Worm (Caenorhabditis elegans): ENCODE data around the gene cls-2.
"Not testable (repeated sequence)": the region's sequence is repeated elsewhere in the genome, so short reads cannot be mapped to it uniquely, and the experiment has no call there.

The cls-2 gene

ce11 chrIII:9054414-9055147 lies at the start of gene cls-2:
cls-2 (plus strand) TSS chrIII:9055048.
- TF ChIP-seq hlh-13 (GFP tag; optimal IDR thresholded peaks at IDR 0.05) = no peak
- TF ChIP-seq Y22D7AL.16 (tag; optimal IDR thresholded peaks at IDR 0.05) = no peak
- no peak for TF ChIP-seq elt-4 (tag; optimal IDR thresholded peaks at IDR 0.05)
- peak; percentile 8 for TF ChIP-seq unc-42 (tag; optimal IDR thresholded peaks at IDR 0.05)
- TF ChIP-seq fkh-10 (GFP tag; optimal IDR thresholded peaks at IDR 0.05) = no peak
- TF ChIP-seq sdc-2 (tag; optimal IDR thresholded peaks at IDR 0.05) = no peak
- no peak for TF ChIP-seq elt-2 (tag; optimal IDR thresholded peaks at IDR 0.05)
- TF ChIP-seq ceh-9 (tag; optimal IDR thresholded peaks at IDR 0.05) = no peak

- TF ChIP-seq che-1, pros-1, F13H6.1 (tag; optimal IDR thresholded peaks at IDR 0.05): not testable (repeated sequence)
Measured at ce11 chrIII:9005905-9006372, 48.9 kb upstream of the cls-2 start, which contains the start of gene rab-6.1. rab-6.1 (minus strand) TSS chrIII:9005955.

ce11 chrIII:9007183-9007582 lies 47.7 kb upstream of the cls-2 start:
- TF ChIP-seq unc-55 (GFP tag; optimal IDR thresholded peaks at IDR 0.05) (peak; percentile 85), ceh-18 (tag; optimal IDR thresholded peaks at IDR 0.05) (peak; percentile 25), nfya-1 (tag; optimal IDR thresholded peaks at IDR 0.05) (no peak), syd-9 (tag; optimal IDR thresholded peaks at IDR 0.05) (peak; percentile 87), elt-2 (tag; optimal IDR thresholded peaks at IDR 0.05) (peak; percentile 39), T23F11.4 (GFP tag; optimal IDR thresholded peaks at IDR 0.05) (peak; percentile 28), dve-1 (tag; optimal IDR thresholded peaks at IDR 0.05) (peak; percentile 8), ref-2 (tag; optimal IDR thresholded peaks at IDR 0.05) (peak; percentile 15), tbx-2 (tag; optimal IDR thresholded peaks at IDR 0.05) (peak; percentile 46), fax-1 (tag; optimal IDR thresholded peaks at IDR 0.05) (no peak), pha-4 (tag; optimal IDR thresholded peaks at IDR 0.05) (no peak)

- peak; percentile 59 for TF ChIP-seq unc-55 (GFP tag; optimal IDR thresholded peaks at IDR 0.05)
- TF ChIP-seq mec-3 (tag; optimal IDR thresholded peaks at IDR 0.05; ENCODE audit: borderline replicate concordance) = no peak
- no peak for TF ChIP-seq pqm-1 (tag; optimal IDR thresholded peaks at IDR 0.05)
- TF ChIP-seq ceh-31 (tag; optimal IDR thresholded peaks at IDR 0.05) = peak; percentile 39
- TF ChIP-seq nfya-1 (tag; optimal IDR thresholded peaks at IDR 0.05) = peak; percentile 27
Measured at ce11 chrIII:9010047-9010446, 44.8 kb upstream of the cls-2 start, which contains the start of gene F59B2.8. F59B2.8 (minus strand) TSS chrIII:9010197.

- no peak for TF ChIP-seq hlh-6 (tag; optimal IDR thresholded peaks at IDR 0.05)
- TF ChIP-seq ceh-48 (tag; optimal IDR thresholded peaks at IDR 0.05) = peak; percentile 9
Measured at ce11 chrIII:9012309-9012708, 42.5 kb upstream of the cls-2 start, which contains the start of gene F59B2.9. F59B2.9 (minus strand) TSS chrIII:9012409.

- no peak for TF ChIP-seq odd-2 (tag; optimal IDR thresholded peaks at IDR 0.05)
- TF ChIP-seq ceh-30 (tag; optimal IDR thresholded peaks at IDR 0.05) = no peak
- no peak for TF ChIP-seq ref-2 (tag; optimal IDR thresholded peaks at IDR 0.05)
- TF ChIP-seq F13H6.1 (tag; optimal IDR thresholded peaks at IDR 0.05) = no peak
- TF ChIP-seq pha-2 (tag; optimal IDR thresholded peaks at IDR 0.05) = no peak
- TF ChIP-seq ttx-3 (tag; optimal IDR thresholded peaks at IDR 0.05) = no peak
- no peak for TF ChIP-seq C08G9.2 (tag; optimal IDR thresholded peaks at IDR 0.05)
- TF ChIP-seq ceh-22 (tag; optimal IDR thresholded peaks at IDR 0.05) = no peak
- TF ChIP-seq gmeb-2 (tag; optimal IDR thresholded peaks at IDR 0.05) = no peak
- TF ChIP-seq nhr-232 (tag; optimal IDR thresholded peaks at IDR 0.05) = no peak
- no peak for TF ChIP-seq sdc-2 (tag; optimal IDR thresholded peaks at IDR 0.05)
- no peak for TF ChIP-seq unc-42 (tag; optimal IDR thresholded peaks at IDR 0.05)
- TF ChIP-seq unc-86 (tag; optimal IDR thresholded peaks at IDR 0.05) = no peak
- no peak for TF ChIP-seq tbx-7 (tag; optimal IDR thresholded peaks at IDR 0.05)
- TF ChIP-seq ceh-6 (GFP tag; optimal IDR thresholded peaks at IDR 0.05) = no peak
- no peak for TF ChIP-seq ets-4 (tag; optimal IDR thresholded peaks at IDR 0.05)
- TF ChIP-seq elt-2 (tag; optimal IDR thresholded peaks at IDR 0.05) = no peak
- TF ChIP-seq K09A11.1 (tag; optimal IDR thresholded peaks at IDR 0.05; ENCODE audit: insufficient read depth) = no peak
- no peak for TF ChIP-seq ceh-14 (tag; optimal IDR thresholded peaks at IDR 0.05)
- TF ChIP-seq unc-55 (GFP tag; optimal IDR thresholded peaks at IDR 0.05) = no peak
Measured at ce11 chrIII:9017181-9017651, 37.6 kb upstream of the cls-2 start, which contains the start of gene F59B2.12. F59B2.12 (plus strand) TSS chrIII:9017601.

Data from whole organism, late embryonic.